Worm (Caenorhabditis elegans) whole organism, L4/young adult: ENCODE results near the gene srh-266.

Experiments used
- W03F9.2 ChIP-seq: fragments of 150-350 bp; optimal IDR thresholded peaks from 2 replicates; lab custom pipeline; 2014; ENCODE audit warnings: missing biosample characterization, missing genetic modification characterization
- dao-5 ChIP-seq: sonication (generic microtip); optimal IDR thresholded peaks from 2 replicates; lab custom pipeline; 2016; ENCODE audit warnings: missing genotype, missing genetic modification characterization, moderate library complexity, missing compliant biosample characterization
- him-1 ChIP-seq: sonication (generic microtip); optimal IDR thresholded peaks from 2 replicates; lab custom pipeline; 2016; ENCODE audit warnings: missing genotype, missing genetic modification reagents, missing genetic modification characterization, missing compliant biosample characterization

The srh-266 gene

DNA sequence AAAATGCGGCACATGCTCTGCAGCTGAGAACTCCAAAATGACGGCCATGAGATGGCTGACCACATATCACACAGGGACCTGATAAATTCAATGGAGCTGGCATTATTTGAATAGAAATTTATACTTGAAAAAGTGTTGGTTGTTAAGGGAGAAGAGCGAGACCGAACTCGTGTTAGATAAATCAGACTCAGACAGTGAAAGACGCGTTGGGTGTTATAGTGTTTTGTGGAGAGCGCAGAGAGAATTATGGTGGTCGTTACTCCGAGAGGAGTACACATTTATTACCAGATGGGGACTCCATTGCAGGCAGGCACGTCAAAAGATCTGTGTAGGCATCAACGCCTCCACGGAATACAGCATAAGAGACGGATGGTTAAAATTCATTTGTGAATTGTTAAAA, 21.8 kb upstream of the srh-266 start, which contains the start of gene nhr-190:
nhr-190 (minus strand) TSS at position 175 of the 400 bp plus-strand sequence.
- TF ChIP-seq him-1 (tag; lab: Kevin White, UChicago) (no peak), dao-5 (tag; lab: Kevin White, UChicago) (no peak), W03F9.2 (tag; lab: Kevin White, UChicago) (no peak)

DNA sequence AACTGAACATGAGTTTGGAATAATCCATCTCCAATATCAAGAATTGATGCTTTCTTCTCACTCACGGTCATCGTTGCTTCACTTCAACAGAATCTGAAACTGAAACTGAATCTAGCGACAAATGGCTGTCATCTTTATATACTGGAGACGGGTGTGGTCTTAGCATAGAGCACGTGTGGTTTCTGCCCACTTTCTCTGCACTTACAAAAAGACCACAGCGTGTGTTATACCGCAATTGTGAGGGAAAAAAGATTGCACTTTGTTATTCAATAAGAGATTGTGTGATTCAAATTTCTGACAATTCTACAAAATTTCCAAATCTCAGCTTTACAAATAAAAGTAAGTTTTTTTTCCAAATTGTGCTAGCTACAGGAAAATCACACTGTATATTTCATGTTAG, 18.5 kb upstream of the srh-266 start, which contains the start of gene F48G7.12:
F48G7.12 (minus strand) TSS at position 101 of the 400 bp plus-strand sequence.
- no peak for TF ChIP-seq dao-5 (tag; lab: Kevin White, UChicago)
- no peak for TF ChIP-seq W03F9.2 (tag; lab: Kevin White, UChicago)
- TF ChIP-seq him-1 (tag; lab: Kevin White, UChicago) = no peak

DNA sequence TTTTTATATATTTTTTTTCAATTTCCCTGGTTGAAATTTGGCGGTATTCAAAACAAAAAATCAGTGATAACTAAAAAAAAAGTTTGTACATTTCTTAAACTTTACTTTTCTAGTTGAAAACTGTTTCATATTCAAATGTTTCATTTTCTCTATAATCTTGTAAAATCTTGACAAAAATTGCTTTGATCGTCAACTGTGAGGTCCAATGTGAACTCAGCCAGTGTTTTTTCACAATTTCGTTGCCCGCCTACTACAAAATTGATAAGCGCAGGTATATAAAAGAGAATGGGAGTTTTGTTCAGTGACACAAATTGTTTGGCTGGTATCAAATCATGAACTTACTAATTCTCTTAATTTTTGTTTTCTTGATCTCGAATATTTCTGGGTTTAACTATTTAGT, 17.7 kb upstream of the srh-266 start, which contains the start of gene ugt-42:
ugt-42 (plus strand) TSS at position 301 of the 400 bp plus-strand sequence.
- TF ChIP-seq W03F9.2 (tag; lab: Kevin White, UChicago) (no peak), him-1 (tag; lab: Kevin White, UChicago) (no peak), dao-5 (tag; lab: Kevin White, UChicago) (no peak)

DNA sequence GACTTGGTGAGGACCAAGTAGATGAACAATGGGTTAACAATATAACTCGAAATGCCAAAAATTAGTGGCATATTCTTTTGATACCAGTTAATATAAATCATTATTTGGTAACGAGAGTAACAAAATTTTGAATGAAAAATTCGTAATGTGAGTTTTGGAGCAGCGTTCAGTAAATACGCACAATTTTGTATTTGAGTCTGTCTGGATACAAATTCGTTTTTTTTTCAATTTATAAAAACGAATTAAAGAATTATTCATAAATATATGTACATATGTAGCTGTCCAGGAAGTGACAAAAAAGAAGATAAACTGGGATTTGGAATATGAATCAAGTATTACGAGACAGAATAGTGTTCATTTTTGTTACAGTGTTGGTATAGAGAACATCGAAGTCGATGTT, 11.7 kb upstream of the srh-266 start, which contains the start of gene srj-5:
srj-5 (minus strand) TSS at position 101 of the 400 bp plus-strand sequence.
- TF ChIP-seq W03F9.2 (tag; lab: Kevin White, UChicago) (no peak), dao-5 (tag; lab: Kevin White, UChicago) (no peak), him-1 (tag; lab: Kevin White, UChicago) (no peak)

DNA sequence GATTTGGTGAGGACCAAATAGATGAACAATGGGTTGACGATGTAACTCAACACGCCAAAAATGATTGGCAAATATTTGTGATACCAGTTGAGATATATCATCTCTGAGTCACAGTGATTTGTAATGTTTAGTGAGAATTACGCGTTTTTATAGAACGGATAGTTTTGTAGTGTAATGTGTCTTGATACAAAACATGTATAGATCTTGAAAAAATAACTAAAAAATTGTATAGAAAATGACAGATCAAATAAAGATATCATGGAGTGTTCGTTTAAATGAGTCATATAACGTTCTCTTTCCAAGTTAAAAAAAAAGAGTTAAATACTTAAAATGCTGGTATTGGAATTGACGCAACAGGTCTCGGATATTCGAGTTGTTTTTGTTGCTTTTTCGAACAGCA, 10.2 kb upstream of the srh-266 start, which contains the start of gene srj-6:
srj-6 (minus strand) TSS at position 101 of the 400 bp plus-strand sequence.
- TF ChIP-seq him-1 (tag; lab: Kevin White, UChicago) = no peak
- TF ChIP-seq dao-5 (tag; lab: Kevin White, UChicago) = no peak

DNA sequence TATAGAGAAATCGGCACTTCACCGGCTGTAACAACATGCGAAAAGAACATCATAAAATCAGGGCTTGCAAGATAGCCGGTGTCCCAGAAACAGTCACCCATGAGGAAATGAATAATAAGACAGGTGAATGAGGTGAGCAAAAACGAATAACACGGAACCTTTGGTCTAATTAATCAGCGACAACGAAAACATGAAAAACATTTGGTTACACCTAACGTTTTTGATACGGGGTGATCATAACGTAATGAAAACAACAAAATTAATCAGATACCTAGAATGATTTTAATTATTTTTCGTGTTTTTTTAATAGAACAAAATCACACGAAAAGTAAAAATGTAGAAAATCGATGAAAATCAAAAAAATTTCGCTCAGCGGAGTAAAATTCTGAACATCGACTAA, 8.8 kb upstream of the srh-266 start, which contains the start of gene srh-245:
srh-245 (minus strand) TSS at position 101 of the 400 bp plus-strand sequence.
- TF ChIP-seq dao-5 (tag; lab: Kevin White, UChicago) (no peak), W03F9.2 (tag; lab: Kevin White, UChicago) (no peak), him-1 (tag; lab: Kevin White, UChicago) (no peak)

DNA sequence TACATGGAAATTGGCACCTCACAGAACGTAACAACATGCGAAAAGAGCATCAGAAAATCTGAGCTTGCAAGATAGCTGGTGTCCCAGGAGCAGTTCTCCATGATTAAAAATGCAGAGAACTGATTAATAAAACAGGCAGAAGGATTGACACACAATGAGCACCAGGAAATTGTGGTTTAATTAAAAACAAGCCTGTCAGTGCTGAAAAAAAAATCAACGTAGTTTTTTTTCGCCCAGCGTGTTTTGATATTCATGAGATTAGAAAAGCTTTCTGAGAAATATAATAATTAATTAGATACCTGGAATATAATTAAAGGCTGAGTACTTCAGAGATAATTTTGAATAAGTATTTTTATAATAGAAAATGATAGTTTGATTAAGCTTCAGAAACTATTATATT, 6.9 kb upstream of the srh-266 start, which contains the start of gene srh-246:
srh-246 (minus strand) TSS at position 101 of the 400 bp plus-strand sequence.
- TF ChIP-seq him-1 (tag; lab: Kevin White, UChicago) = no peak
- TF ChIP-seq W03F9.2 (tag; lab: Kevin White, UChicago) = no peak
- TF ChIP-seq dao-5 (tag; lab: Kevin White, UChicago) = no peak

DNA sequence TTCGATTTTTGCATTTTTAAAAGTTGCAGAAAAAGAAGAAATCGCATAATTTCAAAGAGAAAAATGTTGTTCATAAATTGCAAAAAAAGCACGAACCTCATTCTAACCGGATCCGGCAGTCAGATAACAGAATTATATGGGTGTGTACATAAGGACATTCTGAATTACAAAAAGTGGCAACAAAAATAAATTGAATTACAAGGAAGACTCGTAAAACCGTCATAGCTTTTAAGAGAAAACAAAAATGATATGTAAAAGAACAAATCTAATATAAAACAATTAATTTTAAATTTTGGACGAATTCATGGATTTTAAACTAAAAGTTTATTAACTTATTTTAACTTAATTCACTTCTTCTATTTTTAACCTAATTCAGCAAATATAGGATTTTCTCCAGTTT, 4.4 kb upstream of the srh-266 start, which contains the start of gene F31F4.17:
F31F4.17 (minus strand) TSS at position 101 of the 400 bp plus-strand sequence.
- TF ChIP-seq him-1 (tag; lab: Kevin White, UChicago) (no peak), dao-5 (tag; lab: Kevin White, UChicago) (no peak), W03F9.2 (tag; lab: Kevin White, UChicago) (no peak)

- TF ChIP-seq W03F9.2 (tag; lab: Kevin White, UChicago) (no peak), him-1 (tag; lab: Kevin White, UChicago) (no peak)
These were observed 2.9 kb downstream of the srh-266 start, which contains the start of gene nhr-180 for ce11 chrV:667459-667858. TSS of gene nhr-180 (minus strand) at chrV:667510.

ce11 chrV:671342-671741, 6.7 kb downstream of the srh-266 start, which contains the start of gene sru-24:
TSS of gene sru-24 (minus strand) at chrV:671442.
- no peak for TF ChIP-seq dao-5 (tag; lab: Kevin White, UChicago)
- TF ChIP-seq W03F9.2 (tag; lab: Kevin White, UChicago) = no peak
- TF ChIP-seq him-1 (tag; lab: Kevin White, UChicago) = no peak

- TF ChIP-seq W03F9.2 (tag; lab: Kevin White, UChicago) (no peak), him-1 (tag; lab: Kevin White, UChicago) (no peak), dao-5 (tag; lab: Kevin White, UChicago) (no peak)
These were observed 9.6 kb downstream of the srh-266 start, which contains the start of gene sru-25 for ce11 chrV:674213-674612. TSS of gene sru-25 (minus strand) at chrV:674313.

ce11 chrV:676090-676489, 11.5 kb downstream of the srh-266 start:
- TF ChIP-seq him-1 (tag; lab: Kevin White, UChicago) = no peak

DNA sequence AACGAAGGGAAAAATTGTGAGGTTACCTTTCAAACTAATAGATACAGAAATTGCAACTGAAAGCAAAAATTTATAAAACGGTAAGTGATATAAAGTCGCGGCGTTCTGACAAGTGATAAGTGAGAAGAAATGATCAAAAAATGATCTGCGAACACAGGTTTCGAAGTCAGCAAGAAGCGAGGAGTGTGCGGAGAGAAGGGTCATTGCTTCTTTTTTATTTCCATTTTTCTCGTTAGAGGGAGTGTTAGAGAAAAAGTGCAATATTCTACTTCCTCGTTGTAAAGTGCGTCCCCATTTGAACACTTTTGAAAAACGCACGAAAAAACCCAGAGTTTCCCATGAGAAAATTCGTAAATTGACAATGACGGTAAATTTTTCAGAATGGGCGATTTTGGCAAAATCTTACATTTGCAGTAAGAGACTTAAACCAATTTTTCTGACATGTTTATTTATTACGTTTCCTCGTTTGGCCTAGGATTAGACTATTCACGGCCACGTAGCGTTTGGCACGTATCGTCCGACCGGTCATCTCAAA, 12.0 kb downstream of the srh-266 start, which contains the start of the genes fbxa-72 and srx-21:
fbxa-72 (minus strand) TSS at position 204 of the 535 bp plus-strand sequence.
srx-21 (plus strand) TSS at position 485 of the 535 bp plus-strand sequence.
- no peak for TF ChIP-seq him-1 (tag; lab: Kevin White, UChicago)
- TF ChIP-seq dao-5 (tag; lab: Kevin White, UChicago) = no peak
- peak; percentile 4 for TF ChIP-seq W03F9.2 (tag; lab: Kevin White, UChicago)
